Worm (Caenorhabditis elegans) whole organism, L3 larva: ENCODE measurements around the gene F58A3.4.

Source experiments
- R02D3.7 ChIP-seq: fragments of 150-350 bp; optimal IDR thresholded peaks from 2 replicates; lab custom pipeline; 2014; ENCODE audit warnings: missing biosample characterization, missing genetic modification characterization
- ama-1 ChIP-seq: fragments of 150-350 bp; optimal IDR thresholded peaks from 2 replicates; lab custom pipeline; 2018
- ceh-82 ChIP-seq: fragments of 150-350 bp; optimal IDR thresholded peaks from 2 replicates; lab custom pipeline; 2014; ENCODE audit warnings: missing biosample characterization, missing genetic modification characterization
- daf-12 ChIP-seq: fragments of 150-350 bp; optimal IDR thresholded peaks from 2 replicates; lab custom pipeline; 2014; ENCODE audit warnings: missing biosample characterization, missing genetic modification reagents, missing genetic modification characterization
- jun-1 ChIP-seq: fragments of 150-350 bp; optimal IDR thresholded peaks from 2 replicates; lab custom pipeline; 2014; ENCODE audit warnings: missing biosample characterization, missing genetic modification reagents, missing genetic modification characterization
- lin-39 ChIP-seq: fragments of 150-350 bp; optimal IDR thresholded peaks from 2 replicates; lab custom pipeline; 2018; ENCODE audit warnings: missing biosample characterization, missing genetic modification reagents, missing genetic modification characterization
- mml-1 ChIP-seq: fragments of 150-350 bp; sonication (generic microtip); optimal IDR thresholded peaks from 3 replicates; lab custom pipeline; 2014; ENCODE audit warnings: missing biosample characterization, missing genetic modification characterization
- nhr-11 ChIP-seq: fragments of 150-350 bp; optimal IDR thresholded peaks from 2 replicates; lab custom pipeline; 2014; ENCODE audit warnings: missing biosample characterization, missing genetic modification characterization
- tbx-2 ChIP-seq: sonication (generic microtip); optimal IDR thresholded peaks from 2 replicates; lab custom pipeline; 2016; ENCODE audit warnings: mild to moderate bottlenecking, missing genetic modification characterization, missing compliant biosample characterization
- unc-62 ChIP-seq: fragments of 150-350 bp; sonication (generic microtip); optimal IDR thresholded peaks from 4 replicates; lab custom pipeline; 2014; ENCODE audit warnings: missing biosample characterization, missing genetic modification reagents, missing genetic modification characterization

ce11 chrX:10966251-10966650, 44.2 kb downstream of the F58A3.4 start, which contains the start of gene lge-1:
- TF ChIP-seq daf-12 (tag; lab: Kevin White, UChicago) (no peak), R02D3.7 (no peak), nhr-11 (tag; lab: Kevin White, UChicago) (no peak), mml-1 (tag; lab: Kevin White, UChicago) (no peak), tbx-2 (tag; lab: Kevin White, UChicago) (no peak), jun-1 (tag; lab: Kevin White, UChicago) (no peak), ceh-82 (tag; lab: Kevin White, UChicago) (no peak), unc-62 (GFP tag; lab: Kevin White, UChicago) (no peak), ama-1 (lab: Kevin White, UChicago) (no peak), lin-39 (no peak)
